Worm (Caenorhabditis elegans) whole organism, L4/young adult: Measurements from ENCODE around the gene C04B4.2.

Source experiments
- W03F9.2 ChIP-seq: fragments of 150-350 bp; optimal IDR thresholded peaks from 2 replicates; lab custom pipeline; 2014; ENCODE audit warnings: missing biosample characterization, missing genetic modification characterization
- dao-5 ChIP-seq: sonication (generic microtip); optimal IDR thresholded peaks from 2 replicates; lab custom pipeline; 2016; ENCODE audit warnings: missing genotype, missing genetic modification characterization, moderate library complexity, missing compliant biosample characterization
- him-1 ChIP-seq: sonication (generic microtip); optimal IDR thresholded peaks from 2 replicates; lab custom pipeline; 2016; ENCODE audit warnings: missing genotype, missing genetic modification reagents, missing genetic modification characterization, missing compliant biosample characterization

ce11 chrX:12299834-12300233, 16.8 kb downstream of the C04B4.2 start, which contains the start of gene W06D11.5:
- TF ChIP-seq him-1 (tag; lab: Kevin White, UChicago) (no peak), W03F9.2 (tag; lab: Kevin White, UChicago) (no peak), dao-5 (no peak)
